Fruit fly (Drosophila melanogaster) whole organism, embryonic: Measurements from ENCODE around the gene Arp6.

ENCODE experiments used
- CG10979 ChIP-seq: fragments of 200-800 bp; sonication (Bioruptor generic); optimal IDR thresholded peaks from 2 replicates; lab custom pipeline; 2018; ENCODE audit warnings: missing biosample characterization, mild to moderate bottlenecking, missing genetic modification characterization, moderate library complexity
- CG15011 ChIP-seq: fragments of 200-800 bp; sonication (Bioruptor generic); optimal IDR thresholded peaks from 3 replicates; lab custom pipeline; 2018; ENCODE audit warnings: missing biosample characterization, mild to moderate bottlenecking, missing genetic modification characterization
- CG17612 ChIP-seq: fragments of 200-800 bp; sonication (Bioruptor generic); IDR thresholded peaks from 2 replicates; pipeline ENCODE4 v1.3.6; 2022; ENCODE audit warnings: missing biosample characterization, missing genetic modification characterization
- CG2116 ChIP-seq: fragments of 200-800 bp; sonication (Bioruptor generic); optimal IDR thresholded peaks from 3 replicates; lab custom pipeline; 2018; ENCODE audit warnings: missing biosample characterization, mild to moderate bottlenecking, missing genetic modification characterization
- CG34224 ChIP-seq: fragments of 200-800 bp; sonication (Bioruptor generic); IDR thresholded peaks from 3 replicates; pipeline ENCODE4 v1.3.6; 2022; ENCODE audit warnings: missing biosample characterization, missing genetic modification characterization; ENCODE audit not compliant: partially characterized antibody
- CG8281 ChIP-seq: fragments of 200-800 bp; sonication (Bioruptor generic); optimal IDR thresholded peaks from 2 replicates; lab custom pipeline; 2018; ENCODE audit warnings: missing biosample characterization, mild to moderate bottlenecking, missing genetic modification characterization, moderate library complexity
- CG8290 ChIP-seq, 3 experiments: fragments of 200-800 bp; sonication (Bioruptor generic); optimal IDR thresholded peaks; 2 replicates each; lab custom pipeline; 2016 to 2019; ENCODE audit warnings: missing biosample characterization in 3 of 3, missing genetic modification characterization in 3 of 3, mild to moderate bottlenecking in 2 of 3, moderate library complexity in 1 of 3
- CG9932 ChIP-seq: fragments of 200-800 bp; sonication (Bioruptor generic); IDR thresholded peaks from 2 replicates; pipeline ENCODE4 v1.3.6; 2022; ENCODE audit warnings: missing biosample characterization, missing genetic modification characterization
- CHES-1-like ChIP-seq: fragments of 200-800 bp; sonication (Bioruptor generic); optimal IDR thresholded peaks from 2 replicates; lab custom pipeline; 2016; ENCODE audit warnings: missing biosample characterization, missing genetic modification characterization
- Camta ChIP-seq: fragments of 200-800 bp; sonication (Bioruptor generic); optimal IDR thresholded peaks from 2 replicates; lab custom pipeline; 2016; ENCODE audit warnings: missing biosample characterization, missing genetic modification characterization
- Dad ChIP-seq: fragments of 200-800 bp; sonication (Bioruptor generic); optimal IDR thresholded peaks from 3 replicates; lab custom pipeline; 2016; ENCODE audit warnings: missing biosample characterization, missing genetic modification characterization
- Dfd ChIP-seq, 2 experiments: fragments of >200 bp; optimal IDR thresholded peaks; 2 replicates each; lab custom pipeline; 2017; ENCODE audit warnings: missing biosample characterization in 2 of 2, missing genetic modification characterization in 2 of 2
- Dref ChIP-seq: fragments of 200-800 bp; sonication (Bioruptor generic); IDR thresholded peaks from 2 replicates; pipeline ENCODE4 v1.3.6; 2022; ENCODE audit warnings: missing biosample characterization, missing genetic modification characterization
- Drgx ChIP-seq: fragments of 200-800 bp; sonication (Bioruptor generic); IDR thresholded peaks from 2 replicates; pipeline ENCODE4 v1.3.6; 2022; ENCODE audit warnings: missing biosample characterization, missing genetic modification characterization
- HLHmδ ChIP-seq: fragments of 200-800 bp; sonication (Bioruptor generic); optimal IDR thresholded peaks from 2 replicates; lab custom pipeline; 2018; ENCODE audit warnings: missing biosample characterization, mild to moderate bottlenecking, missing genetic modification characterization, moderate library complexity
- Hand ChIP-seq: fragments of 200-800 bp; sonication (Bioruptor generic); optimal IDR thresholded peaks from 2 replicates; lab custom pipeline; 2017; ENCODE audit warnings: mild to moderate bottlenecking, missing biosample characterization, missing genetic modification reagents, missing genetic modification characterization
- Hmr ChIP-seq: fragments of 200-800 bp; sonication (Bioruptor generic); optimal IDR thresholded peaks from 3 replicates; lab custom pipeline; 2017; ENCODE audit warnings: mild to moderate bottlenecking, missing biosample characterization, missing genetic modification reagents, missing genetic modification characterization
- MTF-1 ChIP-seq: fragments of 200-800 bp; sonication (Bioruptor generic); optimal IDR thresholded peaks from 2 replicates; lab custom pipeline; 2018; ENCODE audit warnings: missing biosample characterization, mild to moderate bottlenecking, missing genetic modification characterization, borderline replicate concordance
- PHDP ChIP-seq: fragments of 200-800 bp; sonication (Bioruptor generic); optimal IDR thresholded peaks from 3 replicates; lab custom pipeline; 2018; ENCODE audit warnings: missing biosample characterization, mild to moderate bottlenecking, missing genetic modification characterization, moderate library complexity
- Pdp1 ChIP-seq, 2 experiments: fragments of 200-800 bp; sonication (Bioruptor generic); optimal IDR thresholded peaks; 3 replicates each; lab custom pipeline; 2016; ENCODE audit warnings: missing biosample characterization in 2 of 2, missing genetic modification characterization in 2 of 2, mild to moderate bottlenecking in 1 of 2, moderate library complexity in 1 of 2
- Sox100B ChIP-seq: fragments of 200-800 bp; sonication (Bioruptor generic); optimal IDR thresholded peaks from 3 replicates; lab custom pipeline; 2018; ENCODE audit warnings: missing biosample characterization, mild to moderate bottlenecking, missing genetic modification characterization
- Sox102F ChIP-seq: fragments of 200-800 bp; sonication (Bioruptor generic); optimal IDR thresholded peaks from 2 replicates; lab custom pipeline; 2018; ENCODE audit warnings: missing biosample characterization, mild to moderate bottlenecking, missing genetic modification characterization, moderate library complexity
- Stat92E ChIP-seq, 3 experiments: fragments of >200 bp in 2 of 3; fragments of 200-800 bp in 1 of 3; sonication (Bioruptor generic) in 1 of 3; optimal IDR thresholded peaks; 2 replicates each; lab custom pipeline; 2017 to 2019; ENCODE audit warnings: missing biosample characterization in 3 of 3, missing genetic modification characterization in 3 of 3, mild to moderate bottlenecking in 1 of 3, moderate library complexity in 1 of 3
- Xbp1 ChIP-seq: fragments of 200-800 bp; sonication (Bioruptor generic); optimal IDR thresholded peaks from 3 replicates; lab custom pipeline; 2016; ENCODE audit warnings: missing biosample characterization, mild to moderate bottlenecking, missing genetic modification characterization
- YL-1 ChIP-seq: fragments of 200-800 bp; sonication (Bioruptor generic); optimal IDR thresholded peaks from 3 replicates; lab custom pipeline; 2017; ENCODE audit warnings: missing biosample characterization, mild to moderate bottlenecking, missing genetic modification characterization
- ab ChIP-seq: fragments of 200-800 bp; sonication (Bioruptor generic); optimal IDR thresholded peaks from 2 replicates; lab custom pipeline; 2016; ENCODE audit warnings: missing biosample characterization, missing genetic modification characterization
- ase ChIP-seq: fragments of 200-800 bp; sonication (Bioruptor generic); IDR thresholded peaks from 3 replicates; pipeline ENCODE4 v1.3.6; 2022; ENCODE audit warnings: missing biosample characterization, missing genetic modification characterization
- bbx ChIP-seq: fragments of 200-800 bp; sonication (Bioruptor generic); IDR thresholded peaks from 2 replicates; pipeline ENCODE4 v1.3.6; 2022; ENCODE audit warnings: missing biosample characterization, missing genetic modification characterization; ENCODE audit not compliant: partially characterized antibody
- cato ChIP-seq: fragments of 200-800 bp; sonication (Bioruptor generic); optimal IDR thresholded peaks from 2 replicates; lab custom pipeline; 2016; ENCODE audit warnings: missing biosample characterization, missing genetic modification characterization, borderline replicate concordance
- cg ChIP-seq: fragments of 200-800 bp; sonication (Bioruptor generic); optimal IDR thresholded peaks from 3 replicates; lab custom pipeline; 2019; ENCODE audit warnings: missing biosample characterization, mild to moderate bottlenecking, missing genetic modification characterization, moderate library complexity
- chif ChIP-seq, 2 experiments: fragments of 200-800 bp; sonication (Bioruptor generic); optimal IDR thresholded peaks; 3 replicates each; lab custom pipeline; 2016; ENCODE audit warnings: missing biosample characterization in 2 of 2, missing genetic modification characterization in 2 of 2
- chm ChIP-seq: fragments of 200-800 bp; sonication (Bioruptor generic); IDR thresholded peaks from 2 replicates; pipeline ENCODE4 v1.3.6; 2022; ENCODE audit warnings: missing biosample characterization, missing genetic modification characterization
- crol ChIP-seq: fragments of 200-800 bp; sonication (Bioruptor generic); IDR thresholded peaks from 2 replicates; pipeline ENCODE4 v1.3.6; 2022; ENCODE audit warnings: missing biosample characterization, missing genetic modification characterization
- fd96Cb ChIP-seq: fragments of 200-800 bp; sonication (Bioruptor generic); optimal IDR thresholded peaks from 2 replicates; lab custom pipeline; 2018; ENCODE audit warnings: missing biosample characterization, mild to moderate bottlenecking, missing genetic modification characterization, moderate library complexity
- gcm ChIP-seq: fragments of 200-800 bp; sonication (Bioruptor generic); optimal IDR thresholded peaks from 2 replicates; lab custom pipeline; 2019; ENCODE audit warnings: missing biosample characterization, mild to moderate bottlenecking, missing genetic modification characterization, moderate library complexity
- gcm2 ChIP-seq: fragments of 200-800 bp; sonication (Bioruptor generic); optimal IDR thresholded peaks from 2 replicates; lab custom pipeline; 2016; ENCODE audit warnings: missing biosample characterization, missing genetic modification characterization
- gfzf ChIP-seq: fragments of 200-800 bp; sonication (Bioruptor generic); optimal IDR thresholded peaks from 2 replicates; lab custom pipeline; 2016; ENCODE audit warnings: missing biosample characterization, mild to moderate bottlenecking, missing genetic modification characterization, moderate library complexity
- her ChIP-seq: fragments of 200-800 bp; sonication (Bioruptor generic); optimal IDR thresholded peaks from 2 replicates; lab custom pipeline; 2016; ENCODE audit warnings: missing biosample characterization, missing genetic modification characterization
- inv ChIP-seq: fragments of 200-800 bp; sonication (Bioruptor generic); IDR thresholded peaks from 2 replicates; pipeline ENCODE4 v1.3.6; 2022; ENCODE audit warnings: missing biosample characterization, missing genetic modification characterization; ENCODE audit not compliant: partially characterized antibody
- lov ChIP-seq, 2 experiments: fragments of 200-800 bp in 1 of 2; fragments of >200 bp in 1 of 2; sonication (Bioruptor generic) in 1 of 2; IDR thresholded peaks in 1 of 2; optimal IDR thresholded peaks in 1 of 2; 2 replicates in 1 of 2; 3 replicates in 1 of 2; pipeline versions ENCODE4 v1.3.6 to Lab custom; 2017 to 2022; ENCODE audit warnings: missing biosample characterization in 1 of 2, missing genetic modification characterization in 1 of 2
- nau ChIP-seq: fragments of 200-800 bp; sonication (Bioruptor generic); optimal IDR thresholded peaks from 3 replicates; lab custom pipeline; 2017; ENCODE audit warnings: missing biosample characterization, mild to moderate bottlenecking, missing genetic modification characterization, missing genetic modification reagents
- pb ChIP-seq: fragments of 200-800 bp; sonication (Bioruptor generic); optimal IDR thresholded peaks from 3 replicates; lab custom pipeline; 2016; ENCODE audit warnings: missing biosample characterization, missing genetic modification characterization
- sim ChIP-seq: fragments of 200-800 bp; sonication (Bioruptor generic); IDR thresholded peaks from 2 replicates; pipeline ENCODE4 v1.3.6; 2022; ENCODE audit warnings: missing biosample characterization, missing genetic modification characterization
- tap ChIP-seq: fragments of 200-800 bp; optimal IDR thresholded peaks from 3 replicates; lab custom pipeline; 2019; ENCODE audit warnings: missing biosample characterization, mild to moderate bottlenecking, missing genetic modification characterization, moderate library complexity
- unc-4 ChIP-seq: fragments of 200-800 bp; sonication (Bioruptor generic); IDR thresholded peaks from 2 replicates; pipeline ENCODE4 v1.3.6; 2022; ENCODE audit warnings: missing biosample characterization, missing genetic modification characterization; ENCODE audit not compliant: partially characterized antibody
- unpg ChIP-seq: fragments of 200-800 bp; sonication (Bioruptor generic); optimal IDR thresholded peaks from 3 replicates; lab custom pipeline; 2018; ENCODE audit warnings: missing biosample characterization, mild to moderate bottlenecking, missing genetic modification characterization, moderate library complexity
- usp ChIP-seq: fragments of >200 bp; optimal IDR thresholded peaks from 2 replicates; lab custom pipeline; 2017; ENCODE audit warnings: missing biosample characterization, missing genetic modification characterization
- vfl ChIP-seq: fragments of 200-800 bp; sonication (Bioruptor generic); optimal IDR thresholded peaks from 2 replicates; lab custom pipeline; 2016; ENCODE audit warnings: missing biosample characterization, missing genetic modification characterization
- yki ChIP-seq: fragments of >200 bp; optimal IDR thresholded peaks from 3 replicates; lab custom pipeline; 2018

Gene Arp6

DNA sequence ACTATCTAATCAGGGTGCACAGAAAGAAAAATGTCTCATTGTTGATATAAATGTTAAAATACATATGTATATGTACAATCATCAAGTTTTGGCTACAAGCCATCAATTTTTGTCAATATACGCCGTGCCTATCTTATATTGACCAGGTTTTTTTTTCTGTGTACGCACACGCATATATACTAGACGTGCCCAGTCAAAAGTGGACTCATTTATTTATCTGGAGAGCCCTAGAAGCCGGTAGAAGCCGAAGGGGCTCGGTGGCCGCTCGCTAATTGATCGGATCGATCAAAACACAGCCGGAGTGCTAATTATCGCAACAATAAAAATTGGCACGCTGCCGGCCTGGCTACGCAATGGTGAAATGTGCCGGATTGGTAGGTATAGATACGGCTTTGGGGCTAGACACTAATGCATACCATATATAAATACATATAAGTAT, 3.4 kb upstream of the Arp6 start (continued):
- no peak for TF ChIP-seq bbx
- TF ChIP-seq yki (lab: Kevin White, UChicago): no peak
- peak; percentile 20 for TF ChIP-seq Camta
- peak; percentile 55; the same call in 1 of the 2 replicates for TF ChIP-seq CG17612
- TF ChIP-seq cato (GFP tag; lab: Kevin White, UChicago): peak; percentile 29
- peak; percentile 44 for TF ChIP-seq CG8281 (tag; lab: Kevin White, UChicago)
- peak; percentile 41 for TF ChIP-seq CG15011 (GFP tag; lab: Kevin White, UChicago)
- TF ChIP-seq chif (GFP tag; optimal IDR thresholded peaks at IDR 0.05; lab: Kevin White, UChicago): peak in 1 of 2 experiments; percentile 40
- no peak for TF ChIP-seq Stat92E (GFP tag; optimal IDR thresholded peaks at IDR 0.05; lab: Kevin White, UChicago)
- TF ChIP-seq tap (tag; lab: Kevin White, UChicago): no peak
- TF ChIP-seq chm (GFP tag; lab: Robert Waterston, UW): peak; percentile 62; the same call in 1 of the 2 replicates
- TF ChIP-seq PHDP: peak; percentile 77
- peak; percentile 77 for TF ChIP-seq unpg (GFP tag; lab: Kevin White, UChicago)
- peak; percentile 31 for TF ChIP-seq Dad
- TF ChIP-seq MTF-1 (GFP tag; lab: Kevin White, UChicago): peak; percentile 7
- no peak for TF ChIP-seq HLHmδ
- peak; percentile 46 for TF ChIP-seq Drgx
- TF ChIP-seq her (GFP tag; lab: Kevin White, UChicago): peak; percentile 47
- TF ChIP-seq lov (optimal IDR thresholded peaks at IDR 0.05; lab: Kevin White, UChicago): no peak
- no peak for TF ChIP-seq lov (GFP tag; IDR thresholded peaks at IDR 0.05; lab: Robert Waterston, UW)
- TF ChIP-seq Dfd (GFP tag; optimal IDR thresholded peaks at IDR 0.05; lab: Kevin White, UChicago): no peak
- TF ChIP-seq fd96Cb: peak; percentile 55
- TF ChIP-seq ab (GFP tag; lab: Kevin White, UChicago): peak; percentile 4
- no peak for TF ChIP-seq unc-4
- no peak for TF ChIP-seq usp (GFP tag; lab: Kevin White, UChicago)
- TF ChIP-seq CG8290 (GFP tag; optimal IDR thresholded peaks at IDR 0.05; lab: Kevin White, UChicago): no peak
- TF ChIP-seq CG8290 (tag; optimal IDR thresholded peaks at IDR 0.05; lab: Kevin White, UChicago): peak in 1 of 2 experiments; percentile 82
- TF ChIP-seq inv: no peak
- peak; percentile 66 for TF ChIP-seq Xbp1 (GFP tag; lab: Kevin White, UChicago)
- TF ChIP-seq Hmr (GFP tag; lab: Kevin White, UChicago): peak; percentile 89
- no peak for TF ChIP-seq pb (GFP tag; lab: Kevin White, UChicago)
- peak; percentile 76 for TF ChIP-seq Hand
- TF ChIP-seq crol (GFP tag; lab: Robert Waterston, UW): no peak
- TF ChIP-seq cg (GFP tag; lab: Kevin White, UChicago): no peak
- TF ChIP-seq gfzf (GFP tag; lab: Kevin White, UChicago): no peak
- TF ChIP-seq Sox102F (GFP tag; lab: Kevin White, UChicago): no peak
- TF ChIP-seq CHES-1-like (GFP tag; lab: Kevin White, UChicago): peak; percentile 50
- peak; percentile 50 for TF ChIP-seq CG10979 (tag; lab: Kevin White, UChicago)
- peak; percentile 26 for TF ChIP-seq CG2116
- no peak for TF ChIP-seq nau (GFP tag; lab: Kevin White, UChicago)
- no peak for TF ChIP-seq CG34224 (GFP tag; lab: Robert Waterston, UW)
- TF ChIP-seq gcm (GFP tag; lab: Kevin White, UChicago): peak; percentile 45
- peak; percentile 60 for TF ChIP-seq vfl (GFP tag; lab: Kevin White, UChicago)
- no peak for TF ChIP-seq YL-1 (GFP tag; lab: Kevin White, UChicago)
- no peak for TF ChIP-seq Dref (GFP tag; lab: Robert Waterston, UW)
- peak; percentile 45 for TF ChIP-seq gcm2 (GFP tag; lab: Kevin White, UChicago)
- TF ChIP-seq ase: peak; percentile 65; the same call in 1 of the 3 replicates
- TF ChIP-seq Pdp1 (GFP tag; optimal IDR thresholded peaks at IDR 0.05; lab: Kevin White, UChicago): peak; percentile 58 to 63
- no peak for TF ChIP-seq Sox100B
- no peak for TF ChIP-seq sim
- peak; percentile 87 for TF ChIP-seq CG9932 (GFP tag; lab: Robert Waterston, UW)
